Worm (Caenorhabditis elegans) whole organism, L4 larva: Measurements from ENCODE around the gene lec-11.

Source experiments
- T26A8.4 ChIP-seq: fragments of 200-800 bp; sonication (Bioruptor generic); IDR thresholded peaks from 2 replicates; pipeline ENCODE4 v1.3.6; 2022; ENCODE audit warnings: missing genetic modification characterization, missing compliant biosample characterization
- aly-2 ChIP-seq: sonication (generic microtip); optimal IDR thresholded peaks from 2 replicates; lab custom pipeline; 2018; ENCODE audit warnings: missing biosample characterization, missing genetic modification characterization
- ama-1 ChIP-seq: fragments of 150-350 bp; optimal IDR thresholded peaks from 2 replicates; lab custom pipeline; 2014; ENCODE audit warnings: inconsistent platforms, mixed read lengths
- ceh-82 ChIP-seq: sonication (generic microtip); optimal IDR thresholded peaks from 2 replicates; lab custom pipeline; 2017; ENCODE audit warnings: missing biosample characterization, missing genetic modification characterization
- cey-2 ChIP-seq: sonication (generic microtip); optimal IDR thresholded peaks from 3 replicates; lab custom pipeline; 2017; ENCODE audit warnings: missing genetic modification characterization, mild to moderate bottlenecking, missing compliant biosample characterization, antibody characterized with exemption, borderline replicate concordance; ENCODE audit not compliant: insufficient read depth
- daf-8 ChIP-seq: fragments of 200-800 bp; sonication (Bioruptor generic); IDR thresholded peaks from 2 replicates; pipeline ENCODE4 v1.3.6; 2022; ENCODE audit warnings: missing genetic modification characterization, missing compliant biosample characterization
- mdt-29 ChIP-seq: fragments of 200-800 bp; sonication (Bioruptor generic); IDR thresholded peaks from 2 replicates; pipeline ENCODE4 v1.3.6; 2022; ENCODE audit warnings: missing genetic modification reagents, missing genetic modification characterization, missing compliant biosample characterization
- mep-1 ChIP-seq: fragments of 150-350 bp; sonication (generic microtip); optimal IDR thresholded peaks from 3 replicates; lab custom pipeline; 2014; ENCODE audit warnings: missing biosample characterization, missing genetic modification characterization
- nhr-237 ChIP-seq: sonication (generic microtip); optimal IDR thresholded peaks from 2 replicates; lab custom pipeline; 2017; ENCODE audit warnings: missing biosample characterization, missing genetic modification characterization
- nhr-28 ChIP-seq: fragments of 150-350 bp; optimal IDR thresholded peaks from 2 replicates; lab custom pipeline; 2014; ENCODE audit warnings: missing biosample characterization, missing genetic modification characterization
- nhr-76 ChIP-seq: fragments of 150-350 bp; optimal IDR thresholded peaks from 2 replicates; lab custom pipeline; 2014; ENCODE audit warnings: missing biosample characterization, missing genetic modification characterization
- spr-3 ChIP-seq: fragments of 200-800 bp; sonication (Bioruptor generic); optimal IDR thresholded peaks from 2 replicates; lab custom pipeline; 2018; ENCODE audit warnings: mild to moderate bottlenecking, missing genetic modification characterization, missing compliant biosample characterization
- tag-97 ChIP-seq: fragments of 200-800 bp; sonication (Bioruptor generic); IDR thresholded peaks from 2 replicates; pipeline ENCODE4 v1.3.6; 2022; ENCODE audit warnings: missing genetic modification characterization, missing compliant biosample characterization
- unc-130 ChIP-seq: sonication (generic microtip); optimal IDR thresholded peaks from 2 replicates; lab custom pipeline; 2016; ENCODE audit warnings: missing genetic modification reagents, missing genetic modification characterization, missing compliant biosample characterization

DNA sequence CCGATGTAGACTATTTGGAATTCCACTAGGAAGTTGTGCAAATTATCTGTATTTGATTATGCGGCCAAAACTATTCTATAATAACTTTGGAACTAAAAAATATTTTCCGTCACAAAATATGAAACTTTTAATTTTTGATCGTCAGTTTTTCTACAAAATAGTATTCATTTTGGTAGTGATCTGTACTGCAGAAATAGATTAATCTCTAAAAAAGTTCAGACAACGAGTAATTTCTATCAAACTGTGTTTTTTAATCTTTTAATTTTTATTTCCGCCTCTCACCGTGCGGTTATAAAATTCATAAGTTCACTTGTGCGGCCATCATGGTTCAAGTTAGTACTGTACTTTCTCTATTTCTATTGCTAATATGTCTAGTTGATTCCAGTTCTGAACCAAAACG lies 48.3 kb upstream of the lec-11 start, which contains the start of gene C01B10.7:
- TF ChIP-seq T26A8.4 (GFP tag; lab: Robert Waterston, UW): no peak
- TF ChIP-seq nhr-28: no peak
- no peak for TF ChIP-seq ama-1 (lab: Kevin White, UChicago)
- no peak for TF ChIP-seq spr-3 (GFP tag; lab: Kevin White, UChicago)
- TF ChIP-seq unc-130 (GFP tag; lab: Kevin White, UChicago): no peak
- TF ChIP-seq cey-2: no peak
- no peak for TF ChIP-seq nhr-237 (tag; lab: Kevin White, UChicago)
- TF ChIP-seq nhr-76 (tag; lab: Kevin White, UChicago): no peak
- no peak for TF ChIP-seq mep-1
- TF ChIP-seq mdt-29 (GFP tag; lab: Robert Waterston, UW): no peak
- no peak for TF ChIP-seq tag-97
- TF ChIP-seq daf-8 (GFP tag; lab: Robert Waterston, UW): no peak
- no peak for TF ChIP-seq aly-2 (tag; lab: Kevin White, UChicago)
- no peak for TF ChIP-seq ceh-82
